Fruit fly (Drosophila melanogaster): Measurements from ENCODE around the gene Snmp1.

Snmp1 gene

dm6 chr3R:21151090-21151870 is 16.7 kb downstream of the Snmp1 start (continued):
- peak; percentile 91 for TF ChIP-seq sr (GFP tag; IDR thresholded peaks at IDR 0.05)
- TF ChIP-seq kah (GFP tag; optimal IDR thresholded peaks at IDR 0.05) = no peak
- peak; percentile 78 for TF ChIP-seq CG17359 (tag; optimal IDR thresholded peaks at IDR 0.05)
- no peak for TF ChIP-seq dmrt11E (tag; optimal IDR thresholded peaks at IDR 0.05)
- no peak for TF ChIP-seq vnd (GFP tag; IDR thresholded peaks at IDR 0.05; ENCODE audit: partially characterized antibody)
- TF ChIP-seq CG12071 (GFP tag; optimal IDR thresholded peaks at IDR 0.05) = peak; percentile 50
- TF ChIP-seq CG8290 (GFP tag; optimal IDR thresholded peaks at IDR 0.05) = no peak
- TF ChIP-seq CG8290 (tag; optimal IDR thresholded peaks at IDR 0.05) = peak in 1 of 2 experiments; percentile 77
- TF ChIP-seq slp2 (GFP tag; optimal IDR thresholded peaks at IDR 0.05) = no peak
- peak; percentile 18 to 34 for TF ChIP-seq chif (GFP tag; optimal IDR thresholded peaks at IDR 0.05)
- no peak for TF ChIP-seq CG6813 (GFP tag; optimal IDR thresholded peaks at IDR 0.05)
- TF ChIP-seq bab2 (GFP tag; optimal IDR thresholded peaks at IDR 0.05) = peak; percentile 68
- TF ChIP-seq Antp (GFP tag; optimal IDR thresholded peaks at IDR 0.05) = no peak
- TF ChIP-seq CG16815 (GFP tag; optimal IDR thresholded peaks at IDR 0.05) = peak; percentile 8
- TF ChIP-seq HHEX (GFP tag; optimal IDR thresholded peaks at IDR 0.05) = peak; percentile 61
- TF ChIP-seq Spps (tag; optimal IDR thresholded peaks at IDR 0.05) = no peak
- TF ChIP-seq wdn (GFP tag; IDR thresholded peaks at IDR 0.05) = peak; percentile 53; the same call in 1 of the 2 replicates
- peak; percentile 38 for TF ChIP-seq Blimp-1 (GFP tag; optimal IDR thresholded peaks at IDR 0.05)
- TF ChIP-seq fd3F (GFP tag; optimal IDR thresholded peaks at IDR 0.05) = peak; percentile 48
- no peak for TF ChIP-seq Neu2 (GFP tag; optimal IDR thresholded peaks at IDR 0.05; ENCODE audit: borderline replicate concordance)
- TF ChIP-seq dmrt99B (tag; optimal IDR thresholded peaks at IDR 0.05) = peak; percentile 71
- no peak for TF ChIP-seq Trl (optimal IDR thresholded peaks at IDR 0.05)
- no peak for TF ChIP-seq Trl (GFP tag; optimal IDR thresholded peaks at IDR 0.05)
- peak; percentile 67 for TF ChIP-seq Meics (GFP tag; optimal IDR thresholded peaks at IDR 0.05)
- peak; percentile 56; the same call in 1 of the 3 replicates for TF ChIP-seq ci (GFP tag; IDR thresholded peaks at IDR 0.05)
- no peak for TF ChIP-seq gsb-n (tag; optimal IDR thresholded peaks at IDR 0.05)
- peak; percentile 37 for TF ChIP-seq Fer1 (GFP tag; optimal IDR thresholded peaks at IDR 0.05)
- peak; percentile 72 for TF ChIP-seq gem (tag; optimal IDR thresholded peaks at IDR 0.05)
- 0 out of 2 replicates have a peak, but pooled peaks have one; percentile 36 for TF ChIP-seq CG4730 (GFP tag; IDR thresholded peaks at IDR 0.05)
- TF ChIP-seq CG14965 (GFP tag; optimal IDR thresholded peaks at IDR 0.05; ENCODE audit: borderline replicate concordance) = no peak
- TF ChIP-seq CG6272 (GFP tag; IDR thresholded peaks at IDR 0.05) = no peak
- TF ChIP-seq CG6254 (GFP tag; optimal IDR thresholded peaks at IDR 0.05) = no peak
- peak; percentile 60 for TF ChIP-seq CG13624 (GFP tag; optimal IDR thresholded peaks at IDR 0.05)
- TF ChIP-seq Hmr (GFP tag; optimal IDR thresholded peaks at IDR 0.05) = peak; percentile 69
- TF ChIP-seq CG2116 (GFP tag; optimal IDR thresholded peaks at IDR 0.05) = peak; percentile 8
- TF ChIP-seq tgo (GFP tag; IDR thresholded peaks at IDR 0.05) = peak; percentile 62; the same call in 2 of the 3 replicates
- peak; percentile 76 for TF ChIP-seq grau (tag; optimal IDR thresholded peaks at IDR 0.05)
- 0 out of 3 replicates have a peak, but pooled peaks have one; percentile 4 for TF ChIP-seq ase (GFP tag; IDR thresholded peaks at IDR 0.05)
- peak; percentile 80 for TF ChIP-seq CG2678 (tag; optimal IDR thresholded peaks at IDR 0.05)
- TF ChIP-seq CG32772 (GFP tag; IDR thresholded peaks at IDR 0.05) = peak; percentile 58; the same call in 1 of the 2 replicates
- no peak for TF ChIP-seq Nf-YB (GFP tag; optimal IDR thresholded peaks at IDR 0.05)
- no peak for TF ChIP-seq CG31388 (GFP tag; optimal IDR thresholded peaks at IDR 0.05)
- TF ChIP-seq hb (GFP tag; IDR thresholded peaks at IDR 0.05; ENCODE audit: partially characterized antibody) = no peak
- TF ChIP-seq CG16813 (GFP tag; IDR thresholded peaks at IDR 0.05; ENCODE audit: partially characterized antibody) = no peak
- peak; percentile 39 for TF ChIP-seq CG1233 (GFP tag; optimal IDR thresholded peaks at IDR 0.05)
- peak; percentile 67; the same call in 1 of the 2 replicates for TF ChIP-seq CG3847 (GFP tag; IDR thresholded peaks at IDR 0.05)
- peak; percentile 51 for TF ChIP-seq CG10209 (GFP tag; optimal IDR thresholded peaks at IDR 0.05)
- TF ChIP-seq CG15514 (GFP tag; optimal IDR thresholded peaks at IDR 0.05) = peak; percentile 46
